Worm (Caenorhabditis elegans): ENCODE data around the gene kvs-3.

ce11 chrV:9321185-9321584, 3.1 kb downstream of the kvs-3 start, which contains the start of gene F44A2.7:
- TF ChIP-seq ref-1 (GFP tag; conservative IDR thresholded peaks at IDR 0.05) (no peak), flt-1 (GFP tag; IDR thresholded peaks at IDR 0.05) (no peak), cog-1 (tag; optimal IDR thresholded peaks at IDR 0.05) (no peak), ztf-23 (GFP tag; IDR thresholded peaks at IDR 0.05) (no peak)

All from whole organism, midembryonic.